Fruit fly (Drosophila melanogaster) whole organism, embryonic: ENCODE data around the gene Lcp65Ag1.

Experiments used
- CG10267 ChIP-seq: fragments of 200-800 bp; sonication (Bioruptor generic); optimal IDR thresholded peaks from 2 replicates; lab custom pipeline; 2018; ENCODE audit warnings: missing biosample characterization, mild to moderate bottlenecking, missing genetic modification characterization, moderate library complexity
- CG10543 ChIP-seq: fragments of 200-800 bp; sonication (Bioruptor generic); optimal IDR thresholded peaks from 3 replicates; lab custom pipeline; 2017; ENCODE audit warnings: missing biosample characterization, mild to moderate bottlenecking, missing genetic modification characterization, moderate library complexity
- CG10959 ChIP-seq: fragments of 200-800 bp; sonication (Bioruptor generic); IDR thresholded peaks from 2 replicates; pipeline ENCODE4 v1.3.6; 2022; ENCODE audit warnings: missing biosample characterization, missing genetic modification characterization
- CG11247 ChIP-seq: fragments of 200-800 bp; sonication (Bioruptor generic); IDR thresholded peaks from 2 replicates; pipeline ENCODE4 v1.3.6; 2022; ENCODE audit warnings: missing biosample characterization, missing genetic modification characterization
- CG15011 ChIP-seq: fragments of 200-800 bp; sonication (Bioruptor generic); optimal IDR thresholded peaks from 3 replicates; lab custom pipeline; 2018; ENCODE audit warnings: missing biosample characterization, mild to moderate bottlenecking, missing genetic modification characterization
- CG15269 ChIP-seq: fragments of 200-800 bp; sonication (Bioruptor generic); optimal IDR thresholded peaks from 2 replicates; lab custom pipeline; 2018; ENCODE audit warnings: missing biosample characterization, mild to moderate bottlenecking, missing genetic modification characterization, moderate library complexity
- CG1602 ChIP-seq: fragments of 200-800 bp; sonication (Bioruptor generic); optimal IDR thresholded peaks from 3 replicates; lab custom pipeline; 2016; ENCODE audit warnings: missing biosample characterization, missing genetic modification characterization
- CG17186 ChIP-seq: fragments of 200-800 bp; sonication (Bioruptor generic); optimal IDR thresholded peaks from 3 replicates; lab custom pipeline; 2017; ENCODE audit warnings: missing biosample characterization, missing genetic modification reagents, missing genetic modification characterization
- CG17802 ChIP-seq: fragments of 200-800 bp; sonication (Bioruptor generic); optimal IDR thresholded peaks from 2 replicates; lab custom pipeline; 2018; ENCODE audit warnings: missing biosample characterization, mild to moderate bottlenecking, missing genetic modification characterization, moderate library complexity
- CG2202 ChIP-seq: fragments of 200-800 bp; sonication (Bioruptor generic); optimal IDR thresholded peaks from 2 replicates; lab custom pipeline; 2018; ENCODE audit warnings: missing biosample characterization, mild to moderate bottlenecking, missing genetic modification characterization
- CG2889 ChIP-seq: fragments of 200-800 bp; sonication (Bioruptor generic); IDR thresholded peaks from 3 replicates; pipeline ENCODE4 v1.3.6; 2022; ENCODE audit warnings: missing biosample characterization, missing genetic modification characterization
- CG30403 ChIP-seq: fragments of 200-800 bp; sonication (Bioruptor generic); optimal IDR thresholded peaks from 3 replicates; lab custom pipeline; 2016; ENCODE audit warnings: missing biosample characterization, missing genetic modification characterization
- CG3065 ChIP-seq: fragments of 200-800 bp; sonication (Bioruptor generic); optimal IDR thresholded peaks from 2 replicates; lab custom pipeline; 2016; ENCODE audit warnings: missing biosample characterization, missing genetic modification characterization
- CG32767 ChIP-seq: fragments of 200-800 bp; sonication (Bioruptor generic); IDR thresholded peaks from 2 replicates; pipeline ENCODE4 v1.3.6; 2022; ENCODE audit warnings: missing biosample characterization, missing genetic modification characterization
- CG43689 ChIP-seq: fragments of 200-800 bp; sonication (Bioruptor generic); IDR thresholded peaks from 2 replicates; pipeline ENCODE4 v1.3.6; 2022; ENCODE audit warnings: missing biosample characterization, missing genetic modification characterization
- CG4404 ChIP-seq: fragments of 200-800 bp; sonication (Bioruptor generic); IDR thresholded peaks from 2 replicates; pipeline ENCODE4 v1.3.6; 2022; ENCODE audit warnings: missing biosample characterization, missing genetic modification characterization
- CG4424 ChIP-seq: fragments of 200-800 bp; sonication (Bioruptor generic); optimal IDR thresholded peaks from 3 replicates; lab custom pipeline; 2016; ENCODE audit warnings: missing biosample characterization, missing genetic modification characterization
- CG4707 ChIP-seq: fragments of 200-800 bp; sonication (Bioruptor generic); optimal IDR thresholded peaks from 2 replicates; lab custom pipeline; 2018; ENCODE audit warnings: missing biosample characterization, mild to moderate bottlenecking, missing genetic modification characterization, moderate library complexity
- CG4820 ChIP-seq: fragments of 200-800 bp; sonication (Bioruptor generic); optimal IDR thresholded peaks from 3 replicates; lab custom pipeline; 2016; ENCODE audit warnings: missing biosample characterization, missing genetic modification characterization
- CG4854 ChIP-seq: fragments of 200-800 bp; sonication (Bioruptor generic); optimal IDR thresholded peaks from 2 replicates; lab custom pipeline; 2016; ENCODE audit warnings: missing biosample characterization, missing genetic modification characterization, inconsistent platforms
- CG6765 ChIP-seq: fragments of 200-800 bp; sonication (Bioruptor generic); optimal IDR thresholded peaks from 3 replicates; lab custom pipeline; 2017; ENCODE audit warnings: missing biosample characterization, mild to moderate bottlenecking, missing genetic modification characterization
- CG6791 ChIP-seq: fragments of 200-800 bp; sonication (Bioruptor generic); IDR thresholded peaks from 3 replicates; pipeline ENCODE4 v1.3.6; 2022; ENCODE audit warnings: missing biosample characterization, missing genetic modification characterization; ENCODE audit not compliant: partially characterized antibody
- CG7786 ChIP-seq: fragments of 200-800 bp; sonication (Bioruptor generic); optimal IDR thresholded peaks from 2 replicates; lab custom pipeline; 2016; ENCODE audit warnings: missing biosample characterization, missing genetic modification characterization
- CG8944 ChIP-seq: fragments of 200-800 bp; sonication (Bioruptor generic); optimal IDR thresholded peaks from 3 replicates; lab custom pipeline; 2016; ENCODE audit warnings: missing biosample characterization, missing genetic modification characterization
- Dll ChIP-seq: fragments of 200-800 bp; sonication (Bioruptor generic); IDR thresholded peaks from 4 replicates; pipeline ENCODE4 v1.3.6; 2022; ENCODE audit warnings: missing biosample characterization, missing genetic modification characterization; ENCODE audit not compliant: partially characterized antibody
- Doc3 ChIP-seq: fragments of 200-800 bp; sonication (Bioruptor generic); IDR thresholded peaks from 3 replicates; pipeline ENCODE4 v1.3.6; 2022; ENCODE audit warnings: missing biosample characterization, missing genetic modification characterization; ENCODE audit not compliant: partially characterized antibody
- E2f1 ChIP-seq: fragments of 200-800 bp; sonication (Bioruptor generic); IDR thresholded peaks from 2 replicates; pipeline ENCODE4 v1.3.6; 2022; ENCODE audit warnings: missing biosample characterization, missing genetic modification characterization
- Hmr ChIP-seq: fragments of 200-800 bp; sonication (Bioruptor generic); optimal IDR thresholded peaks from 3 replicates; lab custom pipeline; 2017; ENCODE audit warnings: mild to moderate bottlenecking, missing biosample characterization, missing genetic modification reagents, missing genetic modification characterization
- Hr78 ChIP-seq, 2 experiments: fragments of 200-800 bp in 1 of 2; fragments of >200 bp in 1 of 2; sonication (Bioruptor generic) in 1 of 2; optimal IDR thresholded peaks; 2 replicates each; lab custom pipeline; 2017 to 2019; ENCODE audit warnings: missing biosample characterization in 2 of 2, missing genetic modification characterization in 2 of 2, mild to moderate bottlenecking in 1 of 2, moderate library complexity in 1 of 2
- Nf-YC ChIP-seq: fragments of 200-800 bp; optimal IDR thresholded peaks from 3 replicates; lab custom pipeline; 2019; ENCODE audit warnings: missing biosample characterization, mild to moderate bottlenecking, missing genetic modification characterization, moderate library complexity
- Oaz ChIP-seq: fragments of 200-800 bp; sonication (Bioruptor generic); IDR thresholded peaks from 2 replicates; pipeline ENCODE4 v1.3.6; 2022; ENCODE audit warnings: missing biosample characterization, missing genetic modification characterization
- Sry-β ChIP-seq: fragments of 200-800 bp; sonication (Bioruptor generic); optimal IDR thresholded peaks from 2 replicates; lab custom pipeline; 2018; ENCODE audit warnings: missing biosample characterization, mild to moderate bottlenecking, missing genetic modification characterization, moderate library complexity
- Vsx1 ChIP-seq: fragments of 200-800 bp; sonication (Bioruptor generic); optimal IDR thresholded peaks from 2 replicates; lab custom pipeline; 2017; ENCODE audit warnings: missing biosample characterization, mild to moderate bottlenecking, missing genetic modification characterization, missing genetic modification reagents
- az2 ChIP-seq: fragments of 200-800 bp; sonication (Bioruptor generic); optimal IDR thresholded peaks from 3 replicates; lab custom pipeline; 2016; ENCODE audit warnings: missing biosample characterization, missing genetic modification characterization
- bsh ChIP-seq, 2 experiments: fragments of 200-800 bp; sonication (Bioruptor generic); optimal IDR thresholded peaks; 2 replicates each; lab custom pipeline; 2017 to 2018; ENCODE audit warnings: mild to moderate bottlenecking in 2 of 2, missing biosample characterization in 2 of 2, missing genetic modification characterization in 2 of 2, moderate library complexity in 1 of 2
- chn ChIP-seq: fragments of 200-800 bp; sonication (Bioruptor generic); optimal IDR thresholded peaks from 2 replicates; lab custom pipeline; 2016; ENCODE audit warnings: missing biosample characterization, missing genetic modification characterization
- fd64A ChIP-seq: fragments of 200-800 bp; sonication (Bioruptor generic); optimal IDR thresholded peaks from 3 replicates; lab custom pipeline; 2018; ENCODE audit warnings: missing biosample characterization, mild to moderate bottlenecking, missing genetic modification characterization
- gfzf ChIP-seq: fragments of 200-800 bp; sonication (Bioruptor generic); optimal IDR thresholded peaks from 2 replicates; lab custom pipeline; 2016; ENCODE audit warnings: missing biosample characterization, mild to moderate bottlenecking, missing genetic modification characterization, moderate library complexity
- gt ChIP-seq: fragments of 200-800 bp; sonication (Bioruptor generic); IDR thresholded peaks from 2 replicates; pipeline ENCODE4 v1.3.6; 2022; ENCODE audit warnings: missing biosample characterization, missing genetic modification characterization
- inv ChIP-seq: fragments of 200-800 bp; sonication (Bioruptor generic); IDR thresholded peaks from 2 replicates; pipeline ENCODE4 v1.3.6; 2022; ENCODE audit warnings: missing biosample characterization, missing genetic modification characterization; ENCODE audit not compliant: partially characterized antibody
- ken ChIP-seq: fragments of 200-800 bp; sonication (Bioruptor generic); IDR thresholded peaks from 3 replicates; pipeline ENCODE4 v1.3.6; 2022; ENCODE audit warnings: missing biosample characterization, missing genetic modification characterization
- lmd ChIP-seq: fragments of 200-800 bp; sonication (Bioruptor generic); IDR thresholded peaks from 2 replicates; pipeline ENCODE4 v1.3.6; 2022; ENCODE audit warnings: missing biosample characterization, missing genetic modification characterization
- org-1 ChIP-seq: fragments of 200-800 bp; sonication (Bioruptor generic); optimal IDR thresholded peaks from 2 replicates; lab custom pipeline; 2017; ENCODE audit warnings: missing biosample characterization, missing genetic modification characterization
- pho ChIP-seq: fragments of 200-800 bp; sonication (Bioruptor generic); optimal IDR thresholded peaks from 2 replicates; lab custom pipeline; 2016; ENCODE audit warnings: missing biosample characterization, missing genetic modification characterization
- pzg ChIP-seq: fragments of 200-800 bp; sonication (Bioruptor generic); optimal IDR thresholded peaks from 3 replicates; lab custom pipeline; 2018; ENCODE audit warnings: missing biosample characterization, mild to moderate bottlenecking, missing genetic modification characterization, moderate library complexity
- sc ChIP-seq, 3 experiments: fragments of >200 bp in 2 of 3; fragments of 200-800 bp in 1 of 3; sonication (Bioruptor generic) in 1 of 3; optimal IDR thresholded peaks; 2 replicates in 2 of 3; 3 replicates in 1 of 3; lab custom pipeline; 2017; ENCODE audit warnings: mild to moderate bottlenecking in 1 of 3, missing biosample characterization in 1 of 3, missing genetic modification characterization in 1 of 3, missing genetic modification reagents in 1 of 3
- so ChIP-seq: fragments of 200-800 bp; sonication (Bioruptor generic); IDR thresholded peaks from 3 replicates; pipeline ENCODE4 v1.3.6; 2022; ENCODE audit warnings: missing biosample characterization, missing genetic modification characterization
- zf30C ChIP-seq: fragments of 200-800 bp; sonication (Bioruptor generic); optimal IDR thresholded peaks from 3 replicates; lab custom pipeline; 2018; ENCODE audit warnings: missing biosample characterization, mild to moderate bottlenecking, missing genetic modification characterization
- zfh1 ChIP-seq: fragments of 200-800 bp; sonication (Bioruptor generic); IDR thresholded peaks from 3 replicates; pipeline ENCODE4 v1.3.6; 2022; ENCODE audit warnings: missing biosample characterization, missing genetic modification characterization

Gene Lcp65Ag1

dm6 chr3L:6181776-6182175 is 46.7 kb upstream of the Lcp65Ag1 start, which contains the start of gene CG10274 (continued):
- TF ChIP-seq CG17186 (GFP tag; lab: Kevin White, UChicago): peak; percentile 66
- TF ChIP-seq CG3065 (GFP tag; lab: Kevin White, UChicago): no peak
- no peak for TF ChIP-seq CG6791 (GFP tag; lab: Robert Waterston, UW)
- TF ChIP-seq CG30403 (GFP tag; lab: Kevin White, UChicago): peak; percentile 90
- peak; percentile 72 for TF ChIP-seq chn (GFP tag; lab: Kevin White, UChicago)
- no peak for TF ChIP-seq Hr78 (GFP tag; optimal IDR thresholded peaks at IDR 0.05; lab: Kevin White, UChicago)
- no peak for TF ChIP-seq sc (optimal IDR thresholded peaks at IDR 0.05; lab: Kevin White, UChicago)
- TF ChIP-seq sc (GFP tag; optimal IDR thresholded peaks at IDR 0.05; lab: Kevin White, UChicago): peak; percentile 29
- TF ChIP-seq pzg: peak; percentile 65
- TF ChIP-seq CG4820 (GFP tag; lab: Kevin White, UChicago): peak; percentile 78
- TF ChIP-seq CG2889 (GFP tag; lab: Robert Waterston, UW): 0 out of 3 replicates have a peak, but pooled peaks have one; percentile 38
- peak; percentile 55; the same call in 2 of the 3 replicates for TF ChIP-seq ken (GFP tag; lab: Robert Waterston, UW)
- no peak for TF ChIP-seq Dll (GFP tag; lab: Robert Waterston, UW)
- TF ChIP-seq Doc3 (GFP tag; lab: Robert Waterston, UW): no peak
- TF ChIP-seq CG4707 (GFP tag; lab: Kevin White, UChicago): no peak
- TF ChIP-seq CG43689 (GFP tag; lab: Robert Waterston, UW): no peak
- TF ChIP-seq Oaz (GFP tag; lab: Robert Waterston, UW): no peak
- peak; percentile 52 for TF ChIP-seq gfzf (GFP tag; lab: Kevin White, UChicago)
- peak; percentile 63 for TF ChIP-seq CG4854 (GFP tag; lab: Kevin White, UChicago)
- no peak for TF ChIP-seq Hmr (GFP tag; lab: Kevin White, UChicago)
- TF ChIP-seq CG6765 (GFP tag; lab: Kevin White, UChicago): peak; percentile 43
- no peak for TF ChIP-seq zf30C (GFP tag; lab: Kevin White, UChicago)
- 0 out of 2 replicates have a peak, but pooled peaks have one; percentile 24 for TF ChIP-seq CG10959 (GFP tag; lab: Robert Waterston, UW)
- TF ChIP-seq gt: no peak
- TF ChIP-seq zfh1 (GFP tag; lab: Robert Waterston, UW): peak; percentile 53; the same call in 1 of the 3 replicates
- TF ChIP-seq so: 0 out of 3 replicates have a peak, but pooled peaks have one; percentile 13
- TF ChIP-seq CG10543 (GFP tag; lab: Kevin White, UChicago): peak; percentile 72
- TF ChIP-seq fd64A: no peak
- peak; percentile 57 for TF ChIP-seq CG2202 (tag; lab: Kevin White, UChicago)
- TF ChIP-seq CG32767 (GFP tag; lab: Robert Waterston, UW): no peak
- peak; percentile 24 for TF ChIP-seq org-1 (GFP tag; lab: Kevin White, UChicago)
- TF ChIP-seq E2f1 (GFP tag; lab: Robert Waterston, UW): peak; percentile 63
- peak; percentile 59; the same call in 1 of the 2 replicates for TF ChIP-seq CG11247 (GFP tag; lab: Robert Waterston, UW)
- TF ChIP-seq CG4404 (GFP tag; lab: Robert Waterston, UW): peak; percentile 71
- no peak for TF ChIP-seq CG15269
- TF ChIP-seq bsh (GFP tag; optimal IDR thresholded peaks at IDR 0.05; lab: Kevin White, UChicago): peak in 1 of 2 experiments; percentile 68
- peak; percentile 80 for TF ChIP-seq lmd (GFP tag; lab: Robert Waterston, UW)
- TF ChIP-seq Nf-YC (tag; lab: Kevin White, UChicago): no peak
- TF ChIP-seq CG17802 (tag; lab: Kevin White, UChicago): peak; percentile 38
- TF ChIP-seq CG1602: peak; percentile 71
- no peak for TF ChIP-seq Vsx1 (GFP tag; lab: Kevin White, UChicago)
- TF ChIP-seq CG4424: peak; percentile 85
- peak; percentile 89 for TF ChIP-seq pho (GFP tag; lab: Kevin White, UChicago)
- TF ChIP-seq inv (GFP tag; lab: Robert Waterston, UW): no peak
- TF ChIP-seq CG15011 (GFP tag; lab: Kevin White, UChicago): no peak
- peak; percentile 79 for TF ChIP-seq az2 (GFP tag; lab: Kevin White, UChicago)
- TF ChIP-seq CG10267: peak; percentile 98
- TF ChIP-seq CG7786: peak; percentile 71
- peak; percentile 63 for TF ChIP-seq CG8944 (GFP tag; lab: Kevin White, UChicago)
- peak; percentile 100 for TF ChIP-seq Sry-β (GFP tag; lab: Kevin White, UChicago)
